Worm (Caenorhabditis elegans) whole organism, L2 larva: ENCODE measurements around the gene B0303.11.

Experiments used
- C34F6.9 ChIP-seq: fragments of 150-350 bp; optimal IDR thresholded peaks from 2 replicates; lab custom pipeline; 2014; ENCODE audit warnings: missing biosample characterization, missing genetic modification characterization
- F13H6.1 ChIP-seq: sonication (generic microtip); optimal IDR thresholded peaks from 2 replicates; lab custom pipeline; 2016; ENCODE audit warnings: missing genetic modification characterization, missing compliant biosample characterization
- R02D3.7 ChIP-seq: fragments of 150-350 bp; optimal IDR thresholded peaks from 2 replicates; lab custom pipeline; 2014; ENCODE audit warnings: missing biosample characterization, missing genetic modification characterization
- Y55F3AM.14 ChIP-seq: fragments of 200-800 bp; sonication (Bioruptor generic); optimal IDR thresholded peaks from 2 replicates; lab custom pipeline; 2018; ENCODE audit warnings: mild to moderate bottlenecking, missing genetic modification characterization, missing compliant biosample characterization
- alr-1 ChIP-seq: fragments of 150-350 bp; optimal IDR thresholded peaks from 2 replicates; lab custom pipeline; 2014; ENCODE audit warnings: missing biosample characterization, missing genetic modification characterization
- aly-2 ChIP-seq: fragments of 150-350 bp; optimal IDR thresholded peaks from 2 replicates; lab custom pipeline; 2014; ENCODE audit warnings: missing biosample characterization, missing genetic modification characterization
- ama-1 ChIP-seq: fragments of 150-350 bp; optimal IDR thresholded peaks from 2 replicates; lab custom pipeline; 2018; ENCODE audit warnings: inconsistent platforms
- blmp-1 ChIP-seq: sonication (generic microtip); optimal IDR thresholded peaks from 2 replicates; lab custom pipeline; 2017; ENCODE audit warnings: missing genetic modification characterization, mild to moderate bottlenecking, missing compliant biosample characterization, antibody characterized with exemption, moderate library complexity; ENCODE audit not compliant: insufficient read depth
- crh-2 ChIP-seq: sonication (generic microtip); optimal IDR thresholded peaks from 2 replicates; lab custom pipeline; 2017; ENCODE audit warnings: missing biosample characterization, missing genetic modification characterization
- egl-27 ChIP-seq: sonication (generic microtip); optimal IDR thresholded peaks from 3 replicates; lab custom pipeline; 2017; ENCODE audit warnings: missing biosample characterization, missing genetic modification reagents, missing genetic modification characterization
- elt-1 ChIP-seq: fragments of 150-350 bp; optimal IDR thresholded peaks from 2 replicates; lab custom pipeline; 2014; ENCODE audit warnings: missing biosample characterization, missing genetic modification characterization
- elt-3 ChIP-seq: sonication (generic microtip); optimal IDR thresholded peaks from 2 replicates; lab custom pipeline; 2017; ENCODE audit warnings: missing biosample characterization, missing genetic modification characterization
- fos-1 ChIP-seq: fragments of 150-350 bp; optimal IDR thresholded peaks from 2 replicates; lab custom pipeline; 2014; ENCODE audit warnings: missing biosample characterization, missing genetic modification characterization
- gmeb-1 ChIP-seq: fragments of 150-350 bp; optimal IDR thresholded peaks from 2 replicates; lab custom pipeline; 2014; ENCODE audit warnings: missing biosample characterization, missing genetic modification characterization
- lin-11 ChIP-seq: fragments of 150-350 bp; sonication (generic microtip); optimal IDR thresholded peaks from 2 replicates; lab custom pipeline; 2014; ENCODE audit warnings: missing biosample characterization, missing genetic modification characterization, inconsistent platforms, mixed read lengths
- lin-13 ChIP-seq: fragments of 150-350 bp; optimal IDR thresholded peaks from 2 replicates; lab custom pipeline; 2014; ENCODE audit warnings: missing biosample characterization, missing genetic modification reagents, missing genetic modification characterization
- lsy-2 ChIP-seq, 2 experiments: fragments of 150-350 bp in 1 of 2; sonication (generic microtip) in 1 of 2; optimal IDR thresholded peaks; 2 replicates each; lab custom pipeline; 2014 to 2017; ENCODE audit warnings: missing biosample characterization in 2 of 2, missing genetic modification characterization in 2 of 2
- mab-5 ChIP-seq: fragments of 150-350 bp; optimal IDR thresholded peaks from 2 replicates; lab custom pipeline; 2014; ENCODE audit warnings: missing biosample characterization, missing genetic modification characterization
- mdl-1 ChIP-seq, 2 experiments: fragments of 150-350 bp in 1 of 2; sonication (generic microtip) in 1 of 2; optimal IDR thresholded peaks; 2 replicates each; lab custom pipeline; 2017; ENCODE audit warnings: missing biosample characterization in 2 of 2, missing genetic modification characterization in 2 of 2
- nhr-12 ChIP-seq: fragments of 150-350 bp; optimal IDR thresholded peaks from 2 replicates; lab custom pipeline; 2014; ENCODE audit warnings: missing biosample characterization, missing genetic modification characterization
- nhr-129 ChIP-seq: fragments of 150-350 bp; optimal IDR thresholded peaks from 2 replicates; lab custom pipeline; 2014; ENCODE audit warnings: missing biosample characterization, missing genetic modification characterization
- nhr-237 ChIP-seq: fragments of 150-350 bp; optimal IDR thresholded peaks from 2 replicates; lab custom pipeline; 2014; ENCODE audit warnings: missing biosample characterization, missing genetic modification characterization
- nhr-25 ChIP-seq: fragments of 150-350 bp; sonication (generic microtip); optimal IDR thresholded peaks from 3 replicates; lab custom pipeline; 2014; ENCODE audit warnings: missing biosample characterization, missing genetic modification characterization
- nhr-6 ChIP-seq: fragments of 150-350 bp; optimal IDR thresholded peaks from 2 replicates; lab custom pipeline; 2014; ENCODE audit warnings: missing biosample characterization, missing genetic modification characterization
- peb-1 ChIP-seq: fragments of 150-350 bp; optimal IDR thresholded peaks from 2 replicates; lab custom pipeline; 2014; ENCODE audit warnings: missing biosample characterization, missing genetic modification characterization
- sem-4 ChIP-seq: fragments of 150-350 bp; optimal IDR thresholded peaks from 2 replicates; lab custom pipeline; 2014; ENCODE audit warnings: missing biosample characterization, missing genetic modification reagents, missing genetic modification characterization
- skn-1 ChIP-seq: sonication (generic microtip); optimal IDR thresholded peaks from 2 replicates; lab custom pipeline; 2017; ENCODE audit warnings: missing biosample characterization, missing genetic modification characterization
- sma-9 ChIP-seq, 2 experiments: fragments of 150-350 bp in 1 of 2; sonication (generic microtip) in 1 of 2; optimal IDR thresholded peaks; 2 replicates each; lab custom pipeline; 2014 to 2016; ENCODE audit warnings: missing genetic modification characterization in 2 of 2, mild to moderate bottlenecking in 1 of 2, missing biosample characterization in 1 of 2, missing compliant biosample characterization in 1 of 2, missing genetic modification reagents in 1 of 2, moderate library complexity in 1 of 2
- unc-55 ChIP-seq: fragments of 150-350 bp; sonication (generic microtip); optimal IDR thresholded peaks from 3 replicates; lab custom pipeline; 2014; ENCODE audit warnings: missing biosample characterization, missing genetic modification reagents, missing genetic modification characterization
- ztf-11 ChIP-seq: sonication (generic microtip); optimal IDR thresholded peaks from 2 replicates; lab custom pipeline; 2017; ENCODE audit warnings: missing biosample characterization, missing genetic modification characterization
- ztf-4 ChIP-seq: fragments of 150-350 bp; optimal IDR thresholded peaks from 2 replicates; lab custom pipeline; 2014; ENCODE audit warnings: missing biosample characterization, missing genetic modification characterization

B0303.11 gene

DNA sequence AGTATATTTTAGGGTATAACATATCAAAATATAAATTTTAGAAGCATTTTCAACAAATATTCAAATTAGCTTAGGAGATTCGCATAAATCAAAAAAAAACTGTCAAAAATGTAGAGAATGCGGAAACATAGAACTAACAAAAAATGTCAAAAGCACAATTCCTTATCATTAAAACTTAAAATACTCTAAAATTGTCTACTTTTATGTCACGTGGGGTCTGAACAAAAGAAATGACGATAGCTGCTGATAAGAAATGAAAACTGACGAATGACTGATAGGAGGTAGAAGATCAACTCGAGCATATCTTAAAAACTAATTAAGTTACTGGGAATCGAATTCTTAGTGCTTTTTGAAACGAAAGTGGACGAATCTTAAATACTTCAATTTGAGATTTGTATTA lies 23.5 kb upstream of the B0303.11 start:
- TF ChIP-seq crh-2 (tag; lab: Kevin White, UChicago) (peak; percentile 43), aly-2 (tag; lab: Kevin White, UChicago) (no peak), sma-9 (GFP tag; optimal IDR thresholded peaks at IDR 0.05; lab: Kevin White, UChicago) (peak; percentile 94), sma-9 (tag; optimal IDR thresholded peaks at IDR 0.05; lab: Kevin White, UChicago) (no peak), egl-27 (tag; lab: Kevin White, UChicago) (no peak), fos-1 (peak; percentile 61), elt-1 (no peak), mdl-1 (tag; optimal IDR thresholded peaks at IDR 0.05; lab: Kevin White, UChicago) (peak; percentile 34 to 56), gmeb-1 (tag; lab: Kevin White, UChicago) (peak; percentile 57), mab-5 (tag; lab: Kevin White, UChicago) (no peak), lsy-2 (tag; optimal IDR thresholded peaks at IDR 0.05; lab: Kevin White, UChicago) (no peak), ama-1 (lab: Kevin White, UChicago) (no peak)
- TF ChIP-seq, all 48 proteins: peak for 5

ce11 chrIII:8733237-8733636 lies 23.0 kb upstream of the B0303.11 start:
- TF ChIP-seq mdl-1 (tag; optimal IDR thresholded peaks at IDR 0.05; lab: Kevin White, UChicago) (no peak), mab-5 (tag; lab: Kevin White, UChicago) (no peak), nhr-6 (peak; percentile 38), F13H6.1 (tag; lab: Kevin White, UChicago) (peak; percentile 5), sem-4 (tag; lab: Kevin White, UChicago) (no peak), lsy-2 (tag; optimal IDR thresholded peaks at IDR 0.05; lab: Kevin White, UChicago) (peak in 1 of 2 experiments; percentile 15), fos-1 (peak; percentile 21), sma-9 (GFP tag; optimal IDR thresholded peaks at IDR 0.05; lab: Kevin White, UChicago) (peak; percentile 76), sma-9 (tag; optimal IDR thresholded peaks at IDR 0.05; lab: Kevin White, UChicago) (no peak), lin-13 (GFP tag; lab: Kevin White, UChicago) (no peak), blmp-1 (tag; lab: Kevin White, UChicago) (peak; percentile 55), crh-2 (tag; lab: Kevin White, UChicago) (peak; percentile 34), nhr-129 (tag; lab: Kevin White, UChicago) (peak; percentile 75), nhr-12 (tag; lab: Kevin White, UChicago) (no peak)
- TF ChIP-seq, all 48 proteins: peak for 8

DNA sequence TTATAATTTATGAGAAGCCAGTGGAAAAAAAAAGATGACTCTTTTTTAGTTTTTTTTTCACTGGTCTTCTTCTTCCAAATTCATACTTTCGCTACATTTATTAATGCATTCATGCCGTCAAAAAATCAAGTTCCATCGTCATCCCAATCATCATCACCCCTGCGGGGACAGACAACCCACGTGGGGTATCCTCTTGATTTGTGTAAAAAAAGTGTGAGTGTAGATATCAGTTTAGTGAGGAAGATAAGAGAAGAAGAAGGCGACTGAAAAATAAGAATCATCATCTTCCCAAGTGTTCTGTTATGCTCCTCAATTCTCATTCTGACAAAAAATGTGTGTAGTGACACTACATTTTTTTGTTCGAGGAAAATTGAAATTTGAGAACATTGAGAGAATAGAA lies 21.8 kb upstream of the B0303.11 start:
- TF ChIP-seq nhr-129 (tag; lab: Kevin White, UChicago) = no peak
- TF ChIP-seq R02D3.7 = no peak
- peak; percentile 25 for TF ChIP-seq nhr-25 (tag; lab: Kevin White, UChicago)
- no peak for TF ChIP-seq elt-3 (tag; lab: Kevin White, UChicago)
- peak in 1 of 2 experiments; percentile 33 for TF ChIP-seq mdl-1 (tag; optimal IDR thresholded peaks at IDR 0.05; lab: Kevin White, UChicago)
- TF ChIP-seq lsy-2 (tag; optimal IDR thresholded peaks at IDR 0.05; lab: Kevin White, UChicago) = peak in 1 of 2 experiments; percentile 18
- TF ChIP-seq sma-9 (GFP tag; optimal IDR thresholded peaks at IDR 0.05; lab: Kevin White, UChicago) = peak; percentile 73
- TF ChIP-seq sma-9 (tag; optimal IDR thresholded peaks at IDR 0.05; lab: Kevin White, UChicago) = no peak
- TF ChIP-seq ztf-4 (tag; lab: Kevin White, UChicago) = peak; percentile 54
- no peak for TF ChIP-seq ama-1 (lab: Kevin White, UChicago)
- TF ChIP-seq blmp-1 (tag; lab: Kevin White, UChicago) = peak; percentile 28
- no peak for TF ChIP-seq mab-5 (tag; lab: Kevin White, UChicago)
- TF ChIP-seq F13H6.1 (tag; lab: Kevin White, UChicago) = peak; percentile 2

- TF ChIP-seq F13H6.1 (tag; lab: Kevin White, UChicago) = no peak
- TF ChIP-seq R02D3.7 = no peak
- TF ChIP-seq lsy-2 (tag; optimal IDR thresholded peaks at IDR 0.05; lab: Kevin White, UChicago) = no peak
- no peak for TF ChIP-seq Y55F3AM.14
Measured at ce11 chrIII:8731310-8731709, 21.1 kb upstream of the B0303.11 start, which contains the start of gene ZK370.4. Gene ZK370.4 (minus strand): TSS chrIII:8731410.

ce11 chrIII:8726019-8726894 lies 16.0 kb upstream of the B0303.11 start:
- no peak for TF ChIP-seq skn-1
- no peak for TF ChIP-seq alr-1 (tag; lab: Kevin White, UChicago)
- no peak for TF ChIP-seq lin-11 (tag; lab: Kevin White, UChicago)
- TF ChIP-seq C34F6.9 (tag; lab: Kevin White, UChicago) = no peak
- TF ChIP-seq mab-5 (tag; lab: Kevin White, UChicago) = no peak
- no peak for TF ChIP-seq ztf-11
- no peak for TF ChIP-seq crh-2 (tag; lab: Kevin White, UChicago)
- no peak for TF ChIP-seq nhr-6
- no peak for TF ChIP-seq mdl-1 (tag; optimal IDR thresholded peaks at IDR 0.05; lab: Kevin White, UChicago)
- TF ChIP-seq peb-1 (tag; lab: Kevin White, UChicago) = no peak
- no peak for TF ChIP-seq egl-27 (tag; lab: Kevin White, UChicago)
- no peak for TF ChIP-seq nhr-129 (tag; lab: Kevin White, UChicago)
- TF ChIP-seq F13H6.1 (tag; lab: Kevin White, UChicago) = no peak
- TF ChIP-seq elt-3 (tag; lab: Kevin White, UChicago) = no peak
- no peak for TF ChIP-seq nhr-237 (tag; lab: Kevin White, UChicago)
- no peak for TF ChIP-seq unc-55 (GFP tag; lab: Kevin White, UChicago)
